Fruit fly (Drosophila melanogaster): ENCODE results near the gene CG5888.

Gene CG5888

dm6 chr2L:16353765-16354164, 94.5 kb downstream of the CG5888 start:
- TF ChIP-seq Sin3A (optimal IDR thresholded peaks at IDR 0.05) (no peak), Myc (optimal IDR thresholded peaks at IDR 0.05) (no peak)

dm6 chr2L:16352585-16353580, 95.4 kb downstream of the CG5888 start, which contains the start of the genes Hyls1, chif and CG4455:
Gene Hyls1 (minus strand): TSS chr2L:16352628.
Gene chif (minus strand): TSS chr2L:16352628.
Gene CG4455 (plus strand): TSS chr2L:16352934.
- TF ChIP-seq ttk (optimal IDR thresholded peaks at IDR 0.05) (no peak), Myc (optimal IDR thresholded peaks at IDR 0.05) (no peak), psq (optimal IDR thresholded peaks at IDR 0.05) (no peak), h (optimal IDR thresholded peaks at IDR 0.05) (no peak), insv (optimal IDR thresholded peaks at IDR 0.05) (no peak), Sin3A (optimal IDR thresholded peaks at IDR 0.05) (no peak)

- TF ChIP-seq ttk (optimal IDR thresholded peaks at IDR 0.05) (no peak), Sin3A (optimal IDR thresholded peaks at IDR 0.05) (no peak), Myc (optimal IDR thresholded peaks at IDR 0.05) (no peak), insv (optimal IDR thresholded peaks at IDR 0.05) (no peak), h (optimal IDR thresholded peaks at IDR 0.05) (no peak), psq (optimal IDR thresholded peaks at IDR 0.05) (peak; percentile 87)
These were observed 96.3 kb downstream of the CG5888 start for dm6 chr2L:16351805-16352584.

dm6 chr2L:16350742-16351568, 97.3 kb downstream of the CG5888 start:
- no peak for TF ChIP-seq ttk (optimal IDR thresholded peaks at IDR 0.05)
- no peak for TF ChIP-seq insv (optimal IDR thresholded peaks at IDR 0.05)
- peak; percentile 99 for TF ChIP-seq psq (optimal IDR thresholded peaks at IDR 0.05)
- no peak for TF ChIP-seq Myc (optimal IDR thresholded peaks at IDR 0.05)
